Fruit fly (Drosophila melanogaster) whole organism, prepupa: ENCODE measurements around the gene CG1213.

Experiments used
- Blimp-1 ChIP-seq: fragments of 200-800 bp; sonication (Bioruptor generic); optimal IDR thresholded peaks from 3 replicates; lab custom pipeline; 2017; ENCODE audit warnings: missing biosample characterization, missing genetic modification characterization, mild to moderate bottlenecking, moderate library complexity, missing genetic modification reagents
- CG32006 ChIP-seq: fragments of 200-800 bp; sonication (Bioruptor generic); optimal IDR thresholded peaks from 3 replicates; lab custom pipeline; 2017; ENCODE audit warnings: missing biosample characterization, mild to moderate bottlenecking, missing genetic modification characterization
- CG6276 ChIP-seq: fragments of 200-800 bp; sonication (Bioruptor generic); optimal IDR thresholded peaks from 2 replicates; lab custom pipeline; 2017; ENCODE audit warnings: missing biosample characterization, mild to moderate bottlenecking, missing genetic modification characterization
- CG8119 ChIP-seq: fragments of 200-800 bp; sonication (Bioruptor generic); IDR thresholded peaks from 3 replicates; pipeline ENCODE4 v1.3.6; 2022; ENCODE audit warnings: missing biosample characterization, missing genetic modification characterization
- CG9139 ChIP-seq: fragments of 200-800 bp; sonication (Bioruptor generic); optimal IDR thresholded peaks from 3 replicates; lab custom pipeline; 2017; ENCODE audit warnings: missing biosample characterization, mild to moderate bottlenecking, missing genetic modification characterization
- OdsH ChIP-seq: fragments of 200-800 bp; sonication (Bioruptor generic); optimal IDR thresholded peaks from 3 replicates; lab custom pipeline; 2016; ENCODE audit warnings: missing biosample characterization, missing genetic modification characterization
- fd59A ChIP-seq: fragments of 200-800 bp; sonication (Bioruptor generic); optimal IDR thresholded peaks from 2 replicates; lab custom pipeline; 2017; ENCODE audit warnings: missing biosample characterization, mild to moderate bottlenecking, missing genetic modification characterization, missing genetic modification reagents
- fkh ChIP-seq: fragments of 200-800 bp; sonication (Bioruptor generic); optimal IDR thresholded peaks from 3 replicates; lab custom pipeline; 2017; ENCODE audit warnings: missing biosample characterization, mild to moderate bottlenecking, missing genetic modification characterization, moderate library complexity
- salr ChIP-seq, 2 experiments: fragments of 200-800 bp; sonication (Bioruptor generic); optimal IDR thresholded peaks; 3 replicates each; lab custom pipeline; 2016 to 2018; ENCODE audit warnings: missing biosample characterization in 2 of 2, missing genetic modification characterization in 2 of 2, mild to moderate bottlenecking in 1 of 2
- topi ChIP-seq: fragments of 200-800 bp; sonication (Bioruptor generic); optimal IDR thresholded peaks from 3 replicates; lab custom pipeline; 2016; ENCODE audit warnings: missing biosample characterization, missing genetic modification characterization
- vri ChIP-seq: fragments of 200-800 bp; sonication (Bioruptor generic); optimal IDR thresholded peaks from 3 replicates; lab custom pipeline; 2016; ENCODE audit warnings: missing biosample characterization, mild to moderate bottlenecking, missing genetic modification characterization

dm6 chr3R:5856215-5856614 lies 15.2 kb downstream of the CG1213 start, which contains the start of the genes disp and ECSIT:
- no peak for TF ChIP-seq OdsH
- no peak for TF ChIP-seq CG8119 (GFP tag; lab: Robert Waterston, UW)
- TF ChIP-seq CG9139 (GFP tag; lab: Kevin White, UChicago) = no peak
- peak; percentile 35 for TF ChIP-seq fd59A
- TF ChIP-seq vri (GFP tag; lab: Kevin White, UChicago) = peak; percentile 55
- TF ChIP-seq Blimp-1 (GFP tag; lab: Kevin White, UChicago) = no peak
- no peak for TF ChIP-seq CG6276
- TF ChIP-seq topi (GFP tag; lab: Kevin White, UChicago) = no peak
- TF ChIP-seq CG32006 (GFP tag; lab: Kevin White, UChicago) = no peak
- TF ChIP-seq salr (GFP tag; optimal IDR thresholded peaks at IDR 0.05; lab: Kevin White, UChicago) = no peak
- no peak for TF ChIP-seq fkh (GFP tag; lab: Kevin White, UChicago)
